Worm (Caenorhabditis elegans): Measurements from ENCODE around the gene ttr-43.

The ttr-43 gene

ce11 chrV:12596795-12597194, 6.3 kb upstream of the ttr-43 start (continued):
- TF ChIP-seq ztf-6 (GFP tag; IDR thresholded peaks at IDR 0.05) = no peak
- no peak for TF ChIP-seq bed-2 (GFP tag; IDR thresholded peaks at IDR 0.05)
- peak; percentile 52; the same call in 1 of the 2 replicates for TF ChIP-seq attf-3 (GFP tag; conservative IDR thresholded peaks at IDR 0.05)
- TF ChIP-seq F52B5.7 (tag; optimal IDR thresholded peaks at IDR 0.05) = no peak
- peak; percentile 80; the same call in 1 of the 2 replicates for TF ChIP-seq Y56A3A.18 (GFP tag; IDR thresholded peaks at IDR 0.05)
- no peak for TF ChIP-seq F57C9.4 (tag; optimal IDR thresholded peaks at IDR 0.05)
- no peak for TF ChIP-seq ceh-91 (GFP tag; IDR thresholded peaks at IDR 0.05)
- no peak for TF ChIP-seq ceh-40 (GFP tag; IDR thresholded peaks at IDR 0.05)
- TF ChIP-seq nhr-27 (tag; optimal IDR thresholded peaks at IDR 0.05) = no peak
- no peak for TF ChIP-seq F22D6.2 (tag; optimal IDR thresholded peaks at IDR 0.05)
- no peak for TF ChIP-seq F37B4.10 (GFP tag; IDR thresholded peaks at IDR 0.05)
- peak; percentile 48 for TF ChIP-seq chd-7 (tag; optimal IDR thresholded peaks at IDR 0.05)
- no peak for TF ChIP-seq let-526 (GFP tag; IDR thresholded peaks at IDR 0.05)
- TF ChIP-seq C17E4.6 (GFP tag; IDR thresholded peaks at IDR 0.05) = no peak
- TF ChIP-seq snpc-3.4 (tag; optimal IDR thresholded peaks at IDR 0.05) = peak; percentile 53
- TF ChIP-seq ztf-3 (GFP tag; optimal IDR thresholded peaks at IDR 0.05) = no peak
- no peak for TF ChIP-seq K11D2.4 (GFP tag; IDR thresholded peaks at IDR 0.05)
- no peak for TF ChIP-seq dpff-1 (tag; optimal IDR thresholded peaks at IDR 0.05)
- peak; percentile 40; the same call in 1 of the 2 replicates for TF ChIP-seq hmg-1.2 (GFP tag; IDR thresholded peaks at IDR 0.05)
- no peak for TF ChIP-seq egl-18 (GFP tag; IDR thresholded peaks at IDR 0.05)
- no peak for TF ChIP-seq egrh-3 (GFP tag; IDR thresholded peaks at IDR 0.05)
- TF ChIP-seq hmg-20 (GFP tag; IDR thresholded peaks at IDR 0.05) = no peak
- no peak for TF ChIP-seq Y53G8AR.9 (GFP tag; conservative IDR thresholded peaks at IDR 0.05)
- TF ChIP-seq lsy-27 (tag; optimal IDR thresholded peaks at IDR 0.05; ENCODE audit: borderline replicate concordance, insufficient read depth) = no peak
- TF ChIP-seq F49E8.2 (tag; optimal IDR thresholded peaks at IDR 0.05; ENCODE audit: insufficient read depth) = peak; percentile 45
- peak; percentile 55 for TF ChIP-seq hrde-1 (tag; optimal IDR thresholded peaks at IDR 0.05; ENCODE audit: borderline replicate concordance)
- no peak for TF ChIP-seq ztf-28 (GFP tag; IDR thresholded peaks at IDR 0.05)
- TF ChIP-seq sdz-38 (tag; optimal IDR thresholded peaks at IDR 0.05) = no peak
- TF ChIP-seq egl-44 (GFP tag; IDR thresholded peaks at IDR 0.05) = peak; percentile 49; the same call in 1 of the 2 replicates
- TF ChIP-seq ccch-3 (GFP tag; optimal IDR thresholded peaks at IDR 0.05) = no peak
- peak; percentile 22 for TF ChIP-seq ceh-27 (GFP tag; optimal IDR thresholded peaks at IDR 0.05)
- peak; percentile 73 for TF ChIP-seq repo-1 (tag; optimal IDR thresholded peaks at IDR 0.05)
- no peak for TF ChIP-seq Y53F4B.3 (GFP tag; IDR thresholded peaks at IDR 0.05)
- TF ChIP-seq unc-62 (GFP tag; optimal IDR thresholded peaks at IDR 0.05) = no peak
- no peak for TF ChIP-seq F39B2.1 (GFP tag; IDR thresholded peaks at IDR 0.05)
- peak; percentile 44 for TF ChIP-seq nhr-80 (tag; optimal IDR thresholded peaks at IDR 0.05)
- TF ChIP-seq zim-3 (tag; optimal IDR thresholded peaks at IDR 0.05) = no peak
- TF ChIP-seq fkh-3 (tag; optimal IDR thresholded peaks at IDR 0.05) = no peak
- peak; percentile 25 for TF ChIP-seq attf-5 (GFP tag; optimal IDR thresholded peaks at IDR 0.05)
- TF ChIP-seq nfyb-1 (GFP tag; IDR thresholded peaks at IDR 0.05) = peak; percentile 75; the same call in 1 of the 2 replicates
- no peak for TF ChIP-seq F55B11.4 (tag; optimal IDR thresholded peaks at IDR 0.05; ENCODE audit: borderline replicate concordance, insufficient read depth)
- TF ChIP-seq B0261.1 (tag; optimal IDR thresholded peaks at IDR 0.05) = peak; percentile 74
- peak; percentile 40 for TF ChIP-seq snpc-4 (GFP tag; optimal IDR thresholded peaks at IDR 0.05)
- TF ChIP-seq snpc-4 (tag; optimal IDR thresholded peaks at IDR 0.05) = peak in 3 of 4 experiments; percentile 16 to 62 (median 59)
- no peak for TF ChIP-seq sea-2 (GFP tag; IDR thresholded peaks at IDR 0.05)
- TF ChIP-seq madf-8 (GFP tag; conservative IDR thresholded peaks at IDR 0.05) = no peak
- peak; percentile 56 for TF ChIP-seq T07F8.4 (tag; optimal IDR thresholded peaks at IDR 0.05)
- 0 out of 2 replicates have a peak, but pooled peaks have one; percentile 15 for TF ChIP-seq ztf-25 (GFP tag; IDR thresholded peaks at IDR 0.05)

All from whole organism, young adult.